Fruit fly (Drosophila melanogaster) whole organism, embryonic: ENCODE results near the gene CG17264.
A peak's percentile ranks its signal among the peaks of the same experiment; 100 is the strongest.

Source experiments
- Adf1 ChIP-seq: fragments of 200-800 bp; sonication (Bioruptor generic); IDR thresholded peaks from 2 replicates; pipeline ENCODE4 v1.3.6; 2022; ENCODE audit warnings: missing biosample characterization, missing genetic modification characterization
- Bdp1 ChIP-seq: fragments of 200-800 bp; sonication (Bioruptor generic); optimal IDR thresholded peaks from 3 replicates; lab custom pipeline; 2016; ENCODE audit warnings: missing biosample characterization, missing genetic modification characterization
- Bgb ChIP-seq: fragments of 200-800 bp; sonication (Bioruptor generic); IDR thresholded peaks from 2 replicates; pipeline ENCODE4 v1.3.6; 2022; ENCODE audit warnings: missing biosample characterization, missing genetic modification characterization; ENCODE audit not compliant: partially characterized antibody
- CG1024 ChIP-seq: fragments of 200-800 bp; sonication (Bioruptor generic); IDR thresholded peaks from 2 replicates; pipeline ENCODE4 v1.3.6; 2022; ENCODE audit warnings: missing biosample characterization, missing genetic modification characterization
- CG10267 ChIP-seq: fragments of 200-800 bp; sonication (Bioruptor generic); optimal IDR thresholded peaks from 2 replicates; lab custom pipeline; 2018; ENCODE audit warnings: missing biosample characterization, mild to moderate bottlenecking, missing genetic modification characterization, moderate library complexity
- CG12659 ChIP-seq: fragments of 200-800 bp; sonication (Bioruptor generic); optimal IDR thresholded peaks from 3 replicates; lab custom pipeline; 2017; ENCODE audit warnings: mild to moderate bottlenecking, missing biosample characterization, missing genetic modification reagents, missing genetic modification characterization
- CG13424 ChIP-seq: fragments of 200-800 bp; sonication (Bioruptor generic); optimal IDR thresholded peaks from 2 replicates; lab custom pipeline; 2019; ENCODE audit warnings: missing biosample characterization, mild to moderate bottlenecking, missing genetic modification characterization, moderate library complexity
- CG14667 ChIP-seq: fragments of 200-800 bp; sonication (Bioruptor generic); IDR thresholded peaks from 2 replicates; pipeline ENCODE4 v1.3.6; 2022; ENCODE audit warnings: missing biosample characterization, missing genetic modification characterization
- CG14710 ChIP-seq: fragments of 200-800 bp; sonication (Bioruptor generic); optimal IDR thresholded peaks from 3 replicates; lab custom pipeline; 2019; ENCODE audit warnings: missing biosample characterization, mild to moderate bottlenecking, missing genetic modification characterization, moderate library complexity
- CG14860 ChIP-seq: fragments of 200-800 bp; sonication (Bioruptor generic); IDR thresholded peaks from 3 replicates; pipeline ENCODE4 v1.3.6; 2022; ENCODE audit warnings: missing biosample characterization, missing genetic modification characterization; ENCODE audit not compliant: partially characterized antibody
- CG15514 ChIP-seq: fragments of 200-800 bp; sonication (Bioruptor generic); optimal IDR thresholded peaks from 3 replicates; lab custom pipeline; 2017; ENCODE audit warnings: missing biosample characterization, missing genetic modification characterization, mild to moderate bottlenecking, moderate library complexity, missing genetic modification reagents
- CG17912 ChIP-seq: fragments of 200-800 bp; sonication (Bioruptor generic); optimal IDR thresholded peaks from 2 replicates; lab custom pipeline; 2018; ENCODE audit warnings: missing biosample characterization, mild to moderate bottlenecking, missing genetic modification characterization
- CG32532 ChIP-seq: fragments of 200-800 bp; sonication (Bioruptor generic); IDR thresholded peaks from 2 replicates; pipeline ENCODE4 v1.3.6; 2022; ENCODE audit warnings: missing biosample characterization, missing genetic modification characterization
- CG3281 ChIP-seq: fragments of 200-800 bp; sonication (Bioruptor generic); optimal IDR thresholded peaks from 3 replicates; lab custom pipeline; 2017; ENCODE audit warnings: missing biosample characterization, mild to moderate bottlenecking, missing genetic modification characterization
- CG33557 ChIP-seq: fragments of 200-800 bp; sonication (Bioruptor generic); optimal IDR thresholded peaks from 2 replicates; lab custom pipeline; 2019; ENCODE audit warnings: missing biosample characterization, mild to moderate bottlenecking, missing genetic modification characterization, moderate library complexity
- CG34422 ChIP-seq: fragments of 200-800 bp; sonication (Bioruptor generic); IDR thresholded peaks from 3 replicates; pipeline ENCODE4 v1.3.6; 2022; ENCODE audit warnings: missing biosample characterization, missing genetic modification characterization
- CG3847 ChIP-seq: fragments of 200-800 bp; sonication (Bioruptor generic); IDR thresholded peaks from 2 replicates; pipeline ENCODE4 v1.3.6; 2022; ENCODE audit warnings: missing biosample characterization, missing genetic modification characterization
- CG4404 ChIP-seq: fragments of 200-800 bp; sonication (Bioruptor generic); IDR thresholded peaks from 2 replicates; pipeline ENCODE4 v1.3.6; 2022; ENCODE audit warnings: missing biosample characterization, missing genetic modification characterization
- CG4617 ChIP-seq: fragments of 200-800 bp; sonication (Bioruptor generic); optimal IDR thresholded peaks from 3 replicates; lab custom pipeline; 2016; ENCODE audit warnings: missing biosample characterization, missing genetic modification characterization, borderline replicate concordance
- Dp ChIP-seq: fragments of 200-800 bp; sonication (Bioruptor generic); optimal IDR thresholded peaks from 2 replicates; lab custom pipeline; 2018; ENCODE audit warnings: missing biosample characterization, mild to moderate bottlenecking, missing genetic modification characterization, moderate library complexity
- Fer1 ChIP-seq: fragments of 200-800 bp; sonication (Bioruptor generic); optimal IDR thresholded peaks from 2 replicates; lab custom pipeline; 2017; ENCODE audit warnings: missing biosample characterization, mild to moderate bottlenecking, missing genetic modification characterization
- HLH3B ChIP-seq: fragments of 200-800 bp; sonication (Bioruptor generic); IDR thresholded peaks from 2 replicates; pipeline ENCODE4 v1.3.6; 2022; ENCODE audit warnings: missing biosample characterization, missing genetic modification characterization
- Hmx ChIP-seq: fragments of 200-800 bp; sonication (Bioruptor generic); optimal IDR thresholded peaks from 2 replicates; lab custom pipeline; 2016; ENCODE audit warnings: missing biosample characterization, missing genetic modification characterization
- MBD-R2 ChIP-seq: fragments of 200-800 bp; sonication (Bioruptor generic); IDR thresholded peaks from 2 replicates; pipeline ENCODE4 v1.3.6; 2022; ENCODE audit warnings: missing biosample characterization, missing genetic modification characterization
- Med ChIP-seq: fragments of 200-800 bp; sonication (Bioruptor generic); peaks from one replicate; lab custom pipeline; 2016; ENCODE audit warnings: missing biosample characterization, missing genetic modification characterization, mild to moderate bottlenecking, inconsistent platforms, moderate library complexity
- Myb ChIP-seq: fragments of 200-800 bp; sonication (Bioruptor generic); optimal IDR thresholded peaks from 2 replicates; lab custom pipeline; 2016; ENCODE audit warnings: missing biosample characterization, missing genetic modification characterization
- NfI ChIP-seq: fragments of 200-800 bp; sonication (Bioruptor generic); optimal IDR thresholded peaks from 3 replicates; lab custom pipeline; 2018; ENCODE audit warnings: missing biosample characterization, mild to moderate bottlenecking, missing genetic modification characterization, moderate library complexity
- Rfx ChIP-seq: fragments of 200-800 bp; sonication (Bioruptor generic); IDR thresholded peaks from 2 replicates; pipeline ENCODE4 v1.3.6; 2022; ENCODE audit warnings: missing biosample characterization, missing genetic modification characterization
- Sry-δ ChIP-seq: fragments of 200-800 bp; sonication (Bioruptor generic); optimal IDR thresholded peaks from 2 replicates; lab custom pipeline; 2016; ENCODE audit warnings: missing biosample characterization, missing genetic modification characterization
- Stat92E ChIP-seq, 3 experiments: fragments of >200 bp in 2 of 3; fragments of 200-800 bp in 1 of 3; sonication (Bioruptor generic) in 1 of 3; optimal IDR thresholded peaks; 2 replicates each; lab custom pipeline; 2017 to 2019; ENCODE audit warnings: missing biosample characterization in 3 of 3, missing genetic modification characterization in 3 of 3, mild to moderate bottlenecking in 1 of 3, moderate library complexity in 1 of 3
- Vsx1 ChIP-seq: fragments of 200-800 bp; sonication (Bioruptor generic); optimal IDR thresholded peaks from 2 replicates; lab custom pipeline; 2017; ENCODE audit warnings: missing biosample characterization, mild to moderate bottlenecking, missing genetic modification characterization, missing genetic modification reagents
- bigmax ChIP-seq: fragments of 200-800 bp; sonication (Bioruptor generic); optimal IDR thresholded peaks from 2 replicates; lab custom pipeline; 2018; ENCODE audit warnings: missing biosample characterization, mild to moderate bottlenecking, missing genetic modification characterization
- cad ChIP-seq: fragments of >200 bp; optimal IDR thresholded peaks from 2 replicates; lab custom pipeline; 2017; ENCODE audit warnings: missing biosample characterization, missing genetic modification characterization
- crc ChIP-seq: fragments of 200-800 bp; sonication (Bioruptor generic); optimal IDR thresholded peaks from 2 replicates; lab custom pipeline; 2016; ENCODE audit warnings: missing biosample characterization, missing genetic modification characterization
- dmrt99B ChIP-seq: fragments of 200-800 bp; sonication (Bioruptor generic); optimal IDR thresholded peaks from 2 replicates; lab custom pipeline; 2018; ENCODE audit warnings: missing biosample characterization, mild to moderate bottlenecking, missing genetic modification characterization, moderate library complexity
- dysf ChIP-seq: fragments of 200-800 bp; sonication (Bioruptor generic); IDR thresholded peaks from 3 replicates; pipeline ENCODE4 v1.3.6; 2022; ENCODE audit warnings: missing biosample characterization, missing genetic modification characterization
- grn ChIP-seq: fragments of 200-800 bp; sonication (Bioruptor generic); optimal IDR thresholded peaks from 3 replicates; lab custom pipeline; 2017; ENCODE audit warnings: missing biosample characterization, missing genetic modification characterization
- hth ChIP-seq: fragments of >200 bp; optimal IDR thresholded peaks from 2 replicates; lab custom pipeline; 2017; ENCODE audit warnings: inconsistent platforms
- kah ChIP-seq: fragments of 200-800 bp; sonication (Bioruptor generic); optimal IDR thresholded peaks from 2 replicates; lab custom pipeline; 2018; ENCODE audit warnings: missing biosample characterization, mild to moderate bottlenecking, missing genetic modification characterization
- lov ChIP-seq, 2 experiments: fragments of 200-800 bp in 1 of 2; fragments of >200 bp in 1 of 2; sonication (Bioruptor generic) in 1 of 2; IDR thresholded peaks in 1 of 2; optimal IDR thresholded peaks in 1 of 2; 2 replicates in 1 of 2; 3 replicates in 1 of 2; pipeline versions ENCODE4 v1.3.6 to Lab custom; 2017 to 2022; ENCODE audit warnings: missing biosample characterization in 1 of 2, missing genetic modification characterization in 1 of 2
- nom ChIP-seq: fragments of 200-800 bp; sonication (Bioruptor generic); optimal IDR thresholded peaks from 2 replicates; lab custom pipeline; 2017; ENCODE audit warnings: missing biosample characterization, missing genetic modification characterization, mild to moderate bottlenecking, moderate library complexity, missing genetic modification reagents
- phol ChIP-seq: fragments of 200-800 bp; sonication (Bioruptor generic); optimal IDR thresholded peaks from 3 replicates; lab custom pipeline; 2018; ENCODE audit warnings: missing biosample characterization, mild to moderate bottlenecking, missing genetic modification characterization, moderate library complexity
- run ChIP-seq: fragments of 200-800 bp; sonication (Bioruptor generic); optimal IDR thresholded peaks from 3 replicates; lab custom pipeline; 2018; ENCODE audit warnings: missing biosample characterization, mild to moderate bottlenecking, missing genetic modification characterization
- shn ChIP-seq: fragments of 200-800 bp; sonication (Bioruptor generic); optimal IDR thresholded peaks from 3 replicates; lab custom pipeline; 2016; ENCODE audit warnings: missing biosample characterization, missing genetic modification characterization
- trem ChIP-seq: fragments of 200-800 bp; optimal IDR thresholded peaks from 3 replicates; lab custom pipeline; 2019; ENCODE audit warnings: missing biosample characterization, mild to moderate bottlenecking, missing genetic modification characterization, moderate library complexity
- trh ChIP-seq: fragments of 200-800 bp; sonication (Bioruptor generic); optimal IDR thresholded peaks from 2 replicates; lab custom pipeline; 2016; ENCODE audit warnings: missing biosample characterization, missing genetic modification characterization
- tx ChIP-seq: fragments of 200-800 bp; sonication (Bioruptor generic); optimal IDR thresholded peaks from 2 replicates; lab custom pipeline; 2016; ENCODE audit warnings: missing biosample characterization, missing genetic modification characterization
- zfh1 ChIP-seq: fragments of 200-800 bp; sonication (Bioruptor generic); IDR thresholded peaks from 3 replicates; pipeline ENCODE4 v1.3.6; 2022; ENCODE audit warnings: missing biosample characterization, missing genetic modification characterization

Gene CG17264

dm6 chr2L:3029012-3029411, 10.7 kb downstream of the CG17264 start, which contains the start of the genes Sf3b2 and CG17219 (continued):
- TF ChIP-seq CG3847 (GFP tag; lab: Robert Waterston, UW) (peak; percentile 54), Bgb (GFP tag; lab: Robert Waterston, UW) (peak; percentile 72), trh (GFP tag; lab: Kevin White, UChicago) (no peak), Hmx (GFP tag; lab: Kevin White, UChicago) (no peak)
- TF ChIP-seq, all 482 proteins: peak for 87

- TF ChIP-seq phol (peak; percentile 4), tx (GFP tag; lab: Kevin White, UChicago) (no peak), CG10267 (peak; percentile 22), grn (peak; percentile 93), CG12659 (GFP tag; lab: Kevin White, UChicago) (peak; percentile 24), CG34422 (GFP tag; lab: Robert Waterston, UW) (peak; percentile 76; the same call in 2 of the 3 replicates), Bdp1 (no peak), CG3281 (GFP tag; lab: Kevin White, UChicago) (no peak), hth (lab: Kevin White, UChicago) (no peak), HLH3B (GFP tag; lab: Robert Waterston, UW) (no peak), trem (peak; percentile 99), crc (GFP tag; lab: Kevin White, UChicago) (no peak), cad (GFP tag; lab: Kevin White, UChicago) (peak; percentile 50), CG3847 (GFP tag; lab: Robert Waterston, UW) (peak; percentile 67), run (no peak), CG4617 (peak; percentile 35), CG4404 (GFP tag; lab: Robert Waterston, UW) (no peak), CG13424 (tag; lab: Kevin White, UChicago) (peak; percentile 11), CG14710 (peak; percentile 9), kah (GFP tag; lab: Kevin White, UChicago) (no peak), MBD-R2 (GFP tag; lab: Robert Waterston, UW) (peak; percentile 85), Med (GFP tag; lab: Kevin White, UChicago) (peak; percentile 52), shn (GFP tag; lab: Kevin White, UChicago) (no peak), CG32532 (GFP tag; lab: Robert Waterston, UW) (peak; percentile 44; the same call in 1 of the 2 replicates), dmrt99B (no peak), CG17912 (GFP tag; lab: Kevin White, UChicago) (peak; percentile 0), Adf1 (no peak), CG15514 (GFP tag; lab: Kevin White, UChicago) (peak; percentile 32), CG33557 (peak; percentile 21), zfh1 (0 out of 3 replicates have a peak, but pooled peaks have one; percentile 26), lov (optimal IDR thresholded peaks at IDR 0.05; lab: Kevin White, UChicago) (no peak), lov (GFP tag; IDR thresholded peaks at IDR 0.05; lab: Robert Waterston, UW) (no peak), CG14667 (GFP tag; lab: Robert Waterston, UW) (no peak), dysf (GFP tag; lab: Robert Waterston, UW) (no peak), NfI (GFP tag; lab: Kevin White, UChicago) (peak; percentile 59), Rfx (GFP tag; lab: Robert Waterston, UW) (peak; percentile 14; the same call in 1 of the 2 replicates), bigmax (GFP tag; lab: Kevin White, UChicago) (no peak), CG1024 (0 out of 2 replicates have a peak, but pooled peaks have one; percentile 15), Sry-δ (GFP tag; lab: Kevin White, UChicago) (peak; percentile 3), Vsx1 (GFP tag; lab: Kevin White, UChicago) (no peak), Stat92E (GFP tag; optimal IDR thresholded peaks at IDR 0.05; lab: Kevin White, UChicago) (peak in 1 of 3 experiments; percentile 55), Fer1 (GFP tag; lab: Kevin White, UChicago) (no peak), nom (GFP tag; lab: Kevin White, UChicago) (peak; percentile 31), CG14860 (GFP tag; lab: Robert Waterston, UW) (no peak), Dp (GFP tag; lab: Kevin White, UChicago) (peak; percentile 86), Myb (GFP tag; lab: Kevin White, UChicago) (peak; percentile 63)
Measured at dm6 chr2L:3030350-3030749, 12.0 kb downstream of the CG17264 start, which contains the start of gene GABPI. TSS of gene GABPI (plus strand) at chr2L:3030539.
